Worm (Caenorhabditis elegans): Measurements from ENCODE around the gene K06H7.8.

- TF ChIP-seq ref-1 (GFP tag; conservative IDR thresholded peaks at IDR 0.05) (no peak), ztf-29 (GFP tag; IDR thresholded peaks at IDR 0.05) (no peak), cog-1 (tag; optimal IDR thresholded peaks at IDR 0.05) (no peak), tab-1 (GFP tag; IDR thresholded peaks at IDR 0.05) (no peak)
These were observed at the start of gene K06H7.8 for ce11 chrIII:8098116-8098515.
